Worm (Caenorhabditis elegans) whole organism, early embryonic: ENCODE data around the gene vha-14.

ENCODE experiments used
- B0310.2 ChIP-seq: sonication (generic microtip); optimal IDR thresholded peaks from 2 replicates; lab custom pipeline; 2016; ENCODE audit warnings: mild to moderate bottlenecking, missing genetic modification characterization, missing compliant biosample characterization
- F13C5.2 ChIP-seq: sonication (generic microtip); optimal IDR thresholded peaks from 2 replicates; lab custom pipeline; 2017; ENCODE audit warnings: mild to moderate bottlenecking, missing genetic modification characterization, inconsistent platforms, missing compliant biosample characterization
- aly-1 ChIP-seq: sonication (generic microtip); optimal IDR thresholded peaks from 2 replicates; lab custom pipeline; 2016; ENCODE audit warnings: missing genetic modification characterization, missing compliant biosample characterization
- ama-1 ChIP-seq: fragments of 150-350 bp; optimal IDR thresholded peaks from 2 replicates; lab custom pipeline; 2014
- ceh-13 ChIP-seq: fragments of 200-800 bp; sonication (Bioruptor generic); optimal IDR thresholded peaks from 2 replicates; lab custom pipeline; 2018; ENCODE audit warnings: mild to moderate bottlenecking, missing genetic modification characterization, missing compliant biosample characterization
- ceh-36 ChIP-seq: sonication (generic microtip); optimal IDR thresholded peaks from 2 replicates; lab custom pipeline; 2016; ENCODE audit warnings: missing genetic modification characterization, inconsistent platforms, missing compliant biosample characterization
- ets-7 ChIP-seq: sonication (generic microtip); optimal IDR thresholded peaks from 2 replicates; lab custom pipeline; 2016; ENCODE audit warnings: missing genotype, missing genetic modification characterization, missing compliant biosample characterization
- flt-1 ChIP-seq: fragments of 200-800 bp; sonication (Bioruptor generic); IDR thresholded peaks from 2 replicates; pipeline ENCODE4 v1.3.6; 2022; ENCODE audit warnings: missing genetic modification characterization, missing compliant biosample characterization
- hmbx-1 ChIP-seq: sonication (generic microtip); optimal IDR thresholded peaks from 2 replicates; lab custom pipeline; 2016; ENCODE audit warnings: mild to moderate bottlenecking, missing genetic modification characterization, missing compliant biosample characterization
- hmg-4 ChIP-seq: fragments of 200-800 bp; sonication (Bioruptor generic); optimal IDR thresholded peaks from 2 replicates; lab custom pipeline; 2018; ENCODE audit warnings: mild to moderate bottlenecking, missing genetic modification characterization, missing compliant biosample characterization
- hnd-1 ChIP-seq: sonication (generic microtip); optimal IDR thresholded peaks from 2 replicates; lab custom pipeline; 2016; ENCODE audit warnings: missing genetic modification characterization, missing compliant biosample characterization
- pes-1 ChIP-seq: fragments of 200-800 bp; sonication (Bioruptor generic); IDR thresholded peaks from 2 replicates; pipeline ENCODE4 v1.3.6; 2022; ENCODE audit warnings: missing genetic modification reagents, missing genetic modification characterization, missing compliant biosample characterization
- scrt-1 ChIP-seq: fragments of 200-800 bp; sonication (Bioruptor generic); IDR thresholded peaks from 2 replicates; pipeline ENCODE4 v1.3.6; 2022; ENCODE audit warnings: missing genetic modification characterization, missing compliant biosample characterization
- sea-1 ChIP-seq: fragments of 200-800 bp; sonication (Bioruptor generic); conservative IDR thresholded peaks from 2 replicates; pipeline ENCODE4 v1.3.6; 2022; ENCODE audit warnings: missing genetic modification characterization, missing compliant biosample characterization
- tbx-11 ChIP-seq: fragments of 200-800 bp; sonication (Bioruptor generic); IDR thresholded peaks from 2 replicates; pipeline ENCODE4 v1.3.6; 2022; ENCODE audit warnings: missing genetic modification characterization, missing compliant biosample characterization
- tbx-37 ChIP-seq: fragments of 200-800 bp; sonication (Bioruptor generic); conservative IDR thresholded peaks from 2 replicates; pipeline ENCODE4 v1.3.6; 2022; ENCODE audit warnings: missing genetic modification reagents, missing genetic modification characterization, missing compliant biosample characterization
- tra-4 ChIP-seq: sonication (generic microtip); optimal IDR thresholded peaks from 2 replicates; lab custom pipeline; 2017; ENCODE audit warnings: missing genetic modification characterization, missing compliant biosample characterization

vha-14 gene

ce11 chrIII:9507799-9508198 is at the start of gene vha-14:
Gene vha-14 (plus strand): TSS chrIII:9508100.
- TF ChIP-seq tra-4 = no peak
- no peak for TF ChIP-seq ceh-36 (tag; lab: Kevin White, UChicago)
- peak; percentile 6 for TF ChIP-seq hmg-4 (GFP tag; lab: Kevin White, UChicago)
- TF ChIP-seq B0310.2 (tag; lab: Kevin White, UChicago) = no peak
- TF ChIP-seq F13C5.2 (tag; lab: Kevin White, UChicago) = peak; percentile 1

- TF ChIP-seq flt-1 (GFP tag; lab: Robert Waterston, UW) (no peak), tra-4 (no peak), scrt-1 (no peak), F13C5.2 (tag; lab: Kevin White, UChicago) (no peak), tbx-37 (no peak), hnd-1 (tag; lab: Kevin White, UChicago) (no peak), ama-1 (lab: Kevin White, UChicago) (no peak), B0310.2 (tag; lab: Kevin White, UChicago) (no peak), pes-1 (GFP tag; lab: Robert Waterston, UW) (no peak), sea-1 (GFP tag; lab: Robert Waterston, UW) (no peak), hmg-4 (GFP tag; lab: Kevin White, UChicago) (no peak), ets-7 (no peak), tbx-11 (GFP tag; lab: Robert Waterston, UW) (no peak)
These were observed 45.8 kb upstream of the vha-14 start for ce11 chrIII:9461894-9462784.

ce11 chrIII:9462785-9463467 is 45.0 kb upstream of the vha-14 start:
- TF ChIP-seq tbx-37 = no peak
- TF ChIP-seq ets-7 = no peak
- no peak for TF ChIP-seq tbx-11 (GFP tag; lab: Robert Waterston, UW)
- TF ChIP-seq ceh-13 (GFP tag; lab: Kevin White, UChicago) = no peak
- no peak for TF ChIP-seq sea-1 (GFP tag; lab: Robert Waterston, UW)
- TF ChIP-seq hmg-4 (GFP tag; lab: Kevin White, UChicago) = no peak
- no peak for TF ChIP-seq B0310.2 (tag; lab: Kevin White, UChicago)
- TF ChIP-seq F13C5.2 (tag; lab: Kevin White, UChicago) = no peak
- TF ChIP-seq pes-1 (GFP tag; lab: Robert Waterston, UW) = no peak
- TF ChIP-seq scrt-1 = 0 out of 2 replicates have a peak, but pooled peaks have one; percentile 46
- TF ChIP-seq tra-4 = no peak
- no peak for TF ChIP-seq ceh-36 (tag; lab: Kevin White, UChicago)
- TF ChIP-seq aly-1 = no peak
- TF ChIP-seq flt-1 (GFP tag; lab: Robert Waterston, UW) = no peak
- TF ChIP-seq hnd-1 (tag; lab: Kevin White, UChicago) = no peak
- TF ChIP-seq ama-1 (lab: Kevin White, UChicago) = peak; percentile 91
- no peak for TF ChIP-seq hmbx-1 (tag; lab: Kevin White, UChicago)

- TF ChIP-seq hmbx-1 (tag; lab: Kevin White, UChicago) (no peak), tbx-37 (peak; percentile 51; the same call in 1 of the 2 replicates), pes-1 (GFP tag; lab: Robert Waterston, UW) (peak; percentile 69)
These were observed 42.5 kb upstream of the vha-14 start, which contains the start of gene B0464.9 for ce11 chrIII:9465424-9465823. Gene B0464.9 (plus strand): TSS chrIII:9465767.

- TF ChIP-seq aly-1 = no peak
- TF ChIP-seq tbx-37 = no peak
- no peak for TF ChIP-seq scrt-1
- TF ChIP-seq tbx-11 (GFP tag; lab: Robert Waterston, UW) = no peak
- no peak for TF ChIP-seq hmbx-1 (tag; lab: Kevin White, UChicago)
These were observed 42.0 kb upstream of the vha-14 start, which contains the start of gene B0464.6 for ce11 chrIII:9465865-9466264. Gene B0464.6 (minus strand): TSS chrIII:9465965.

- TF ChIP-seq flt-1 (GFP tag; lab: Robert Waterston, UW) = no peak
- peak; percentile 18 for TF ChIP-seq hmg-4 (GFP tag; lab: Kevin White, UChicago)
- no peak for TF ChIP-seq B0310.2 (tag; lab: Kevin White, UChicago)
These were observed 40.8 kb upstream of the vha-14 start, which contains the start of gene baf-1 for ce11 chrIII:9467095-9467494. Gene baf-1 (plus strand): TSS chrIII:9467464.

ce11 chrIII:9467857-9468256 is 40.0 kb upstream of the vha-14 start, which contains the start of gene tag-342:
Gene tag-342 (plus strand): TSS chrIII:9468157.
- TF ChIP-seq tra-4 = no peak
- no peak for TF ChIP-seq B0310.2 (tag; lab: Kevin White, UChicago)
- TF ChIP-seq hmbx-1 (tag; lab: Kevin White, UChicago) = no peak
- no peak for TF ChIP-seq ceh-36 (tag; lab: Kevin White, UChicago)
- TF ChIP-seq F13C5.2 (tag; lab: Kevin White, UChicago) = no peak
- TF ChIP-seq sea-1 (GFP tag; lab: Robert Waterston, UW) = no peak
- TF ChIP-seq flt-1 (GFP tag; lab: Robert Waterston, UW) = no peak
- TF ChIP-seq tbx-11 (GFP tag; lab: Robert Waterston, UW) = no peak
- no peak for TF ChIP-seq hmg-4 (GFP tag; lab: Kevin White, UChicago)
- no peak for TF ChIP-seq ceh-13 (GFP tag; lab: Kevin White, UChicago)
- TF ChIP-seq ama-1 (lab: Kevin White, UChicago) = no peak
- TF ChIP-seq ets-7 = no peak
- no peak for TF ChIP-seq pes-1 (GFP tag; lab: Robert Waterston, UW)
- TF ChIP-seq scrt-1 = no peak
- TF ChIP-seq aly-1 = no peak
